Worm (Caenorhabditis elegans) whole organism, late embryonic: ENCODE results near the gene C05B5.16.

Experiments
- C38D4.7 ChIP-seq: fragments of 200-800 bp; sonication (Bioruptor generic); optimal IDR thresholded peaks from 2 replicates; lab custom pipeline; 2018; ENCODE audit warnings: mild to moderate bottlenecking, missing genetic modification characterization, moderate library complexity, missing compliant biosample characterization
- K02D7.2 ChIP-seq: sonication (generic microtip); optimal IDR thresholded peaks from 2 replicates; lab custom pipeline; 2017; ENCODE audit warnings: mild to moderate bottlenecking, missing genetic modification characterization, missing compliant biosample characterization
- T23F11.4 ChIP-seq: fragments of 200-800 bp; sonication (Bioruptor generic); optimal IDR thresholded peaks from 2 replicates; lab custom pipeline; 2018; ENCODE audit warnings: mild to moderate bottlenecking, missing genetic modification characterization, missing compliant biosample characterization
- Y22D7AL.16 ChIP-seq: sonication (generic microtip); optimal IDR thresholded peaks from 2 replicates; lab custom pipeline; 2016; ENCODE audit warnings: missing genetic modification characterization, missing compliant biosample characterization
- ahr-1 ChIP-seq: sonication (generic microtip); optimal IDR thresholded peaks from 2 replicates; lab custom pipeline; 2016; ENCODE audit warnings: missing genetic modification characterization, missing compliant biosample characterization
- ceh-14 ChIP-seq: sonication (generic microtip); optimal IDR thresholded peaks from 2 replicates; lab custom pipeline; 2016; ENCODE audit warnings: missing genotype, missing genetic modification characterization, missing compliant biosample characterization
- ceh-18 ChIP-seq: sonication (generic microtip); optimal IDR thresholded peaks from 2 replicates; lab custom pipeline; 2016; ENCODE audit warnings: missing genetic modification characterization, missing compliant biosample characterization
- ceh-19 ChIP-seq: fragments of 200-800 bp; sonication (Bioruptor generic); optimal IDR thresholded peaks from 2 replicates; lab custom pipeline; 2018; ENCODE audit warnings: mild to moderate bottlenecking, missing genetic modification characterization, missing compliant biosample characterization
- ceh-30 ChIP-seq: fragments of 150-350 bp; optimal IDR thresholded peaks from 2 replicates; lab custom pipeline; 2014; ENCODE audit warnings: missing biosample characterization, missing genetic modification characterization
- ceh-31 ChIP-seq: sonication (generic microtip); optimal IDR thresholded peaks from 2 replicates; lab custom pipeline; 2016; ENCODE audit warnings: missing genetic modification characterization, missing compliant biosample characterization
- ceh-45 ChIP-seq: fragments of 200-800 bp; sonication (Bioruptor generic); IDR thresholded peaks from 2 replicates; pipeline ENCODE4 v1.3.6; 2022; ENCODE audit warnings: missing genetic modification reagents, missing genetic modification characterization, missing compliant biosample characterization
- che-1 ChIP-seq: sonication (generic microtip); optimal IDR thresholded peaks from 2 replicates; lab custom pipeline; 2016; ENCODE audit warnings: mild to moderate bottlenecking, missing genetic modification characterization, missing compliant biosample characterization
- dmd-4 ChIP-seq: sonication (generic microtip); optimal IDR thresholded peaks from 2 replicates; lab custom pipeline; 2016; ENCODE audit warnings: borderline replicate concordance, missing genetic modification characterization, missing compliant biosample characterization
- dve-1 ChIP-seq: sonication (generic microtip); optimal IDR thresholded peaks from 2 replicates; lab custom pipeline; 2017; ENCODE audit warnings: antibody characterized with exemption, mild to moderate bottlenecking, missing genetic modification characterization, missing compliant biosample characterization
- elt-2 ChIP-seq: sonication (generic microtip); optimal IDR thresholded peaks from 2 replicates; lab custom pipeline; 2016; ENCODE audit warnings: missing genetic modification reagents, missing genetic modification characterization, missing compliant biosample characterization
- eyg-1 ChIP-seq: sonication (generic microtip); optimal IDR thresholded peaks from 2 replicates; lab custom pipeline; 2016; ENCODE audit warnings: missing genotype, missing genetic modification characterization, missing compliant biosample characterization
- fax-1 ChIP-seq: sonication (generic microtip); optimal IDR thresholded peaks from 2 replicates; lab custom pipeline; 2016; ENCODE audit warnings: missing genotype, missing genetic modification characterization, missing compliant biosample characterization
- fkh-10 ChIP-seq: fragments of 150-350 bp; optimal IDR thresholded peaks from 2 replicates; lab custom pipeline; 2014; ENCODE audit warnings: missing biosample characterization, missing genetic modification reagents, missing genetic modification characterization
- gmeb-2 ChIP-seq: sonication (generic microtip); optimal IDR thresholded peaks from 2 replicates; lab custom pipeline; 2016; ENCODE audit warnings: missing genetic modification characterization, inconsistent platforms, missing compliant biosample characterization
- hlh-13 ChIP-seq: fragments of 200-800 bp; sonication (Bioruptor generic); optimal IDR thresholded peaks from 2 replicates; lab custom pipeline; 2018; ENCODE audit warnings: mild to moderate bottlenecking, missing genetic modification characterization, missing compliant biosample characterization
- hlh-15 ChIP-seq: sonication (generic microtip); optimal IDR thresholded peaks from 2 replicates; lab custom pipeline; 2016; ENCODE audit warnings: missing genetic modification characterization, missing compliant biosample characterization
- hlh-30 ChIP-seq: sonication (generic microtip); optimal IDR thresholded peaks from 2 replicates; lab custom pipeline; 2017; ENCODE audit warnings: antibody characterized with exemption, missing genetic modification characterization, missing compliant biosample characterization; ENCODE audit not compliant: insufficient read depth
- lim-6 ChIP-seq: sonication (generic microtip); optimal IDR thresholded peaks from 2 replicates; lab custom pipeline; 2016; ENCODE audit warnings: missing genetic modification characterization, missing compliant biosample characterization
- nhr-11 ChIP-seq: fragments of 150-350 bp; optimal IDR thresholded peaks from 2 replicates; lab custom pipeline; 2014; ENCODE audit warnings: missing biosample characterization, missing genetic modification characterization
- nhr-232 ChIP-seq: sonication (generic microtip); optimal IDR thresholded peaks from 2 replicates; lab custom pipeline; 2016; ENCODE audit warnings: missing genetic modification characterization, missing compliant biosample characterization
- npax-4 ChIP-seq: sonication (generic microtip); optimal IDR thresholded peaks from 2 replicates; lab custom pipeline; 2016; ENCODE audit warnings: missing genetic modification characterization, missing compliant biosample characterization
- pag-3 ChIP-seq: sonication (generic microtip); optimal IDR thresholded peaks from 2 replicates; lab custom pipeline; 2016; ENCODE audit warnings: missing compliant biosample characterization, missing genetic modification characterization, borderline replicate concordance
- pha-4 ChIP-seq: fragments of 150-350 bp; optimal IDR thresholded peaks from 2 replicates; lab custom pipeline; 2018; ENCODE audit warnings: missing biosample characterization, missing genetic modification reagents, missing genetic modification characterization
- pros-1 ChIP-seq: fragments of 150-350 bp; optimal IDR thresholded peaks from 2 replicates; lab custom pipeline; 2014; ENCODE audit warnings: missing biosample characterization, missing genetic modification reagents, missing genetic modification characterization
- ref-2 ChIP-seq: sonication (generic microtip); optimal IDR thresholded peaks from 2 replicates; lab custom pipeline; 2016; ENCODE audit warnings: missing genetic modification characterization, missing compliant biosample characterization
- rnt-1 ChIP-seq: sonication (generic microtip); optimal IDR thresholded peaks from 2 replicates; lab custom pipeline; 2016; ENCODE audit warnings: missing genetic modification characterization, missing compliant biosample characterization
- sdc-2 ChIP-seq: sonication (generic microtip); optimal IDR thresholded peaks from 2 replicates; lab custom pipeline; 2016; ENCODE audit warnings: missing genotype, missing genetic modification characterization, missing compliant biosample characterization
- tbx-7 ChIP-seq: sonication (generic microtip); optimal IDR thresholded peaks from 2 replicates; lab custom pipeline; 2016; ENCODE audit warnings: missing genotype, missing genetic modification characterization, missing compliant biosample characterization
- unc-3 ChIP-seq, 2 experiments: fragments of 200-800 bp in 1 of 2; sonication (Bioruptor generic) in 1 of 2; sonication (generic microtip) in 1 of 2; conservative IDR thresholded peaks in 1 of 2; optimal IDR thresholded peaks in 1 of 2; 2 replicates each; pipeline versions ENCODE4 v1.3.6 to Lab custom; 2016 to 2022; ENCODE audit warnings: missing compliant biosample characterization in 2 of 2, missing genetic modification characterization in 2 of 2, missing genetic modification reagents in 1 of 2
- unc-42 ChIP-seq: sonication (generic microtip); optimal IDR thresholded peaks from 2 replicates; lab custom pipeline; 2016; ENCODE audit warnings: missing genotype, missing genetic modification characterization, missing compliant biosample characterization

Gene C05B5.16

ce11 chrIII:10016413-10017051 lies 4.3 kb downstream of the C05B5.16 start, which contains the start of gene rgs-1 (continued):
- no peak for TF ChIP-seq ref-2 (tag; lab: Kevin White, UChicago)
- TF ChIP-seq ceh-31 = peak; percentile 71
- no peak for TF ChIP-seq fkh-10 (GFP tag; lab: Kevin White, UChicago)
- no peak for TF ChIP-seq npax-4 (tag; lab: Kevin White, UChicago)
- TF ChIP-seq eyg-1 (tag; lab: Kevin White, UChicago) = no peak
- TF ChIP-seq rnt-1 = no peak
- no peak for TF ChIP-seq dve-1 (tag; lab: Kevin White, UChicago)
- no peak for TF ChIP-seq nhr-232 (tag; lab: Kevin White, UChicago)
- TF ChIP-seq ceh-18 = peak; percentile 34
- no peak for TF ChIP-seq Y22D7AL.16 (tag; lab: Kevin White, UChicago)
- peak; percentile 57 for TF ChIP-seq lim-6 (tag; lab: Kevin White, UChicago)
- TF ChIP-seq hlh-15 (tag; lab: Kevin White, UChicago) = no peak
- no peak for TF ChIP-seq hlh-13
- TF ChIP-seq ahr-1 (tag; lab: Kevin White, UChicago) = no peak
- TF ChIP-seq, all 69 proteins: peak for 16

- TF ChIP-seq nhr-11 = no peak
- TF ChIP-seq gmeb-2 (tag; lab: Kevin White, UChicago) = no peak
- no peak for TF ChIP-seq dmd-4 (tag; lab: Kevin White, UChicago)
- TF ChIP-seq pha-4 = no peak
- TF ChIP-seq unc-42 = peak; percentile 92
- TF ChIP-seq hlh-30 = no peak
- TF ChIP-seq ceh-14 (tag; lab: Kevin White, UChicago) = no peak
- TF ChIP-seq elt-2 = no peak
These were observed 5.8 kb downstream of the C05B5.16 start for ce11 chrIII:10018007-10018406.

- TF ChIP-seq ahr-1 (tag; lab: Kevin White, UChicago) (no peak), ceh-30 (tag; lab: Kevin White, UChicago) (no peak), che-1 (tag; lab: Kevin White, UChicago) (no peak), pros-1 (tag; lab: Kevin White, UChicago) (no peak), hlh-15 (tag; lab: Kevin White, UChicago) (no peak), K02D7.2 (tag; lab: Kevin White, UChicago) (no peak), ceh-19 (GFP tag; lab: Kevin White, UChicago) (no peak), npax-4 (tag; lab: Kevin White, UChicago) (no peak), ceh-45 (GFP tag; lab: Robert Waterston, UW) (no peak), ceh-18 (no peak), pag-3 (no peak), unc-3 (GFP tag; conservative IDR thresholded peaks at IDR 0.05; lab: Robert Waterston, UW) (no peak), unc-3 (tag; optimal IDR thresholded peaks at IDR 0.05; lab: Kevin White, UChicago) (no peak), C38D4.7 (GFP tag; lab: Kevin White, UChicago) (no peak), ceh-31 (no peak), tbx-7 (tag; lab: Kevin White, UChicago) (no peak), fkh-10 (GFP tag; lab: Kevin White, UChicago) (no peak), sdc-2 (tag; lab: Kevin White, UChicago) (no peak), Y22D7AL.16 (tag; lab: Kevin White, UChicago) (no peak), dmd-4 (tag; lab: Kevin White, UChicago) (no peak)
These were observed 11.2 kb downstream of the C05B5.16 start, which contains the start of gene ins-21 for ce11 chrIII:10023452-10023851. TSS of gene ins-21 (plus strand) at chrIII:10023752.

- TF ChIP-seq C38D4.7 (GFP tag; lab: Kevin White, UChicago) (no peak), nhr-232 (tag; lab: Kevin White, UChicago) (no peak), T23F11.4 (GFP tag; lab: Kevin White, UChicago) (no peak), fax-1 (no peak)
These were observed 13.8 kb downstream of the C05B5.16 start, which contains the start of gene ins-22 for ce11 chrIII:10025989-10026388. TSS of gene ins-22 (plus strand) at chrIII:10026289.
